Worm (Caenorhabditis elegans): ENCODE measurements around the gene osg-1.
A peak's percentile ranks its signal among the peaks of the same experiment; 100 is the strongest.

Gene osg-1

DNA sequence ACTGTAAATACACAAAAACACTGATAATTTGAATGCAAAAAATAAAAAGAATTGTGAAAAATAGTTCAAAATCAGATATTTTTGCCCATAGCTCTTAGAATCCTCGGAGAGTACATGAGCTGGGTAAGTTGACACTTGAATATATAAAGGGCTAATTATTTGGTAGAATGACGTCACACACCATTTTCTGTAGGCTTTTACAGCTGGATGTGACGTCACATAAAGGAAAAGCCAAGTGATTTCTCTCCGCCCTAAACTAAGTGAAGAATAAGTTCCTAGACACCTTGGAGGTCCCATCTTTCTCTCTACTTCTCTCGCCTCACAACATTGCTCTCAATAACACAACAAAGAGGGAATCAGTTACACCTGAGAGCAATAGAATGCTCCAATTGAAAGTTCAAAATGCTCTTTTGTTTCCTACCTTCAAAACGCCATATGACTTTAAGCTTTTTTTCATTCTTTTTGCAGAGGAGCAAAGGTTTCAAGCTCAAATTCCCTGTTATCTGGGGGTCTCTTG lies at the start of gene osg-1:
Gene osg-1, plus strand, starts transcription at position 467 of the 517 bp plus-strand sequence.
- TF ChIP-seq lin-32 (GFP tag; optimal IDR thresholded peaks at IDR 0.05) (no peak), nhr-76 (tag; optimal IDR thresholded peaks at IDR 0.05) (no peak), hlh-1 (tag; optimal IDR thresholded peaks at IDR 0.05) (no peak), ham-2 (GFP tag; optimal IDR thresholded peaks at IDR 0.05) (no peak), zip-8 (tag; optimal IDR thresholded peaks at IDR 0.05) (peak; percentile 98), mab-5 (tag; optimal IDR thresholded peaks at IDR 0.05) (no peak), ceh-83 (GFP tag; optimal IDR thresholded peaks at IDR 0.05) (no peak)

ce11 chrIII:5438064-5438463 lies 49.3 kb upstream of the osg-1 start:
- no peak for TF ChIP-seq ceh-39 (tag; optimal IDR thresholded peaks at IDR 0.05)
- no peak for TF ChIP-seq unc-120 (tag; optimal IDR thresholded peaks at IDR 0.05; ENCODE audit: poor library complexity, severe bottlenecking)
- peak; percentile 65 for TF ChIP-seq hlh-1 (tag; optimal IDR thresholded peaks at IDR 0.05)
- TF ChIP-seq cnd-1 (tag; optimal IDR thresholded peaks at IDR 0.05): peak; percentile 39

- no peak for TF ChIP-seq mab-5 (tag; optimal IDR thresholded peaks at IDR 0.05)
- no peak for TF ChIP-seq elt-1 (tag; optimal IDR thresholded peaks at IDR 0.05; ENCODE audit: borderline replicate concordance, insufficient read depth)
- no peak for TF ChIP-seq ces-1 (GFP tag; optimal IDR thresholded peaks at IDR 0.05)
- no peak for TF ChIP-seq flh-1 (GFP tag; optimal IDR thresholded peaks at IDR 0.05)
- TF ChIP-seq nhr-237 (tag; optimal IDR thresholded peaks at IDR 0.05): no peak
- TF ChIP-seq mep-1 (tag; optimal IDR thresholded peaks at IDR 0.05): no peak
- no peak for TF ChIP-seq nhr-28 (tag; optimal IDR thresholded peaks at IDR 0.05)
- no peak for TF ChIP-seq mls-2 (tag; optimal IDR thresholded peaks at IDR 0.05)
- TF ChIP-seq ceh-83 (GFP tag; optimal IDR thresholded peaks at IDR 0.05): no peak
- TF ChIP-seq nhr-12 (tag; optimal IDR thresholded peaks at IDR 0.05): no peak
- no peak for TF ChIP-seq sptf-1 (tag; optimal IDR thresholded peaks at IDR 0.05)
- no peak for TF ChIP-seq zip-8 (tag; optimal IDR thresholded peaks at IDR 0.05)
- TF ChIP-seq unc-39 (tag; optimal IDR thresholded peaks at IDR 0.05): no peak
- TF ChIP-seq nhr-76 (tag; optimal IDR thresholded peaks at IDR 0.05): no peak
- no peak for TF ChIP-seq lin-32 (GFP tag; optimal IDR thresholded peaks at IDR 0.05)
- no peak for TF ChIP-seq drap-1 (GFP tag; optimal IDR thresholded peaks at IDR 0.05)
These were observed 46.8 kb upstream of the osg-1 start, which contains the start of gene W03A5.6 for ce11 chrIII:5440540-5440939. Gene W03A5.6 (minus strand): TSS chrIII:5440640.

- TF ChIP-seq nhr-28 (tag; optimal IDR thresholded peaks at IDR 0.05) (no peak), elt-1 (tag; optimal IDR thresholded peaks at IDR 0.05; ENCODE audit: borderline replicate concordance, insufficient read depth) (no peak), hlh-1 (tag; optimal IDR thresholded peaks at IDR 0.05) (no peak), zip-8 (tag; optimal IDR thresholded peaks at IDR 0.05) (no peak), lin-13 (tag; optimal IDR thresholded peaks at IDR 0.05) (peak; percentile 62), nhr-12 (tag; optimal IDR thresholded peaks at IDR 0.05) (no peak), nhr-2 (tag; optimal IDR thresholded peaks at IDR 0.05) (no peak), mep-1 (tag; optimal IDR thresholded peaks at IDR 0.05) (no peak), nhr-76 (tag; optimal IDR thresholded peaks at IDR 0.05) (no peak), drap-1 (GFP tag; optimal IDR thresholded peaks at IDR 0.05) (no peak), mab-5 (tag; optimal IDR thresholded peaks at IDR 0.05) (no peak), blmp-1 (tag; optimal IDR thresholded peaks at IDR 0.05) (no peak), ceh-83 (GFP tag; optimal IDR thresholded peaks at IDR 0.05) (no peak), bed-3 (GFP tag; optimal IDR thresholded peaks at IDR 0.05) (no peak), cnd-1 (tag; optimal IDR thresholded peaks at IDR 0.05) (no peak), unc-39 (tag; optimal IDR thresholded peaks at IDR 0.05) (no peak), pha-4 (tag; optimal IDR thresholded peaks at IDR 0.05) (peak; percentile 72), ceh-43 (GFP tag; optimal IDR thresholded peaks at IDR 0.05) (no peak), sem-2 (GFP tag; optimal IDR thresholded peaks at IDR 0.05) (no peak), sptf-1 (tag; optimal IDR thresholded peaks at IDR 0.05) (no peak), snpc-4 (tag; optimal IDR thresholded peaks at IDR 0.05) (no peak), unc-62 (GFP tag; optimal IDR thresholded peaks at IDR 0.05) (no peak), M03D4.4 (tag; optimal IDR thresholded peaks at IDR 0.05) (no peak), lsy-2 (tag; optimal IDR thresholded peaks at IDR 0.05) (peak; percentile 97), nhr-237 (tag; optimal IDR thresholded peaks at IDR 0.05) (no peak), ces-1 (GFP tag; optimal IDR thresholded peaks at IDR 0.05) (peak; percentile 49), mls-2 (tag; optimal IDR thresholded peaks at IDR 0.05) (no peak), tbx-8 (GFP tag; optimal IDR thresholded peaks at IDR 0.05) (no peak), ztf-11 (tag; optimal IDR thresholded peaks at IDR 0.05) (no peak), ham-2 (GFP tag; optimal IDR thresholded peaks at IDR 0.05) (no peak), lin-32 (GFP tag; optimal IDR thresholded peaks at IDR 0.05) (no peak), flh-1 (GFP tag; optimal IDR thresholded peaks at IDR 0.05) (no peak), unc-120 (tag; optimal IDR thresholded peaks at IDR 0.05; ENCODE audit: poor library complexity, severe bottlenecking) (peak; percentile 22)
These were observed 44.6 kb upstream of the osg-1 start, which contains the start of the genes T24G10.2 and disl-2 for ce11 chrIII:5442711-5443253. Gene T24G10.2 (minus strand): TSS chrIII:5442761. Gene disl-2 (plus strand): TSS chrIII:5443167.
